Worm (Caenorhabditis elegans) whole organism, midembryonic: ENCODE data around the gene F30B5.11.

Experiments used
- T22C8.4 ChIP-seq: fragments of 200-800 bp; sonication (Bioruptor generic); IDR thresholded peaks from 2 replicates; pipeline ENCODE4 v1.3.6; 2022; ENCODE audit warnings: missing genetic modification characterization, missing compliant biosample characterization
- cog-1 ChIP-seq: sonication (generic microtip); optimal IDR thresholded peaks from 2 replicates; lab custom pipeline; 2016; ENCODE audit warnings: missing genetic modification characterization, missing compliant biosample characterization
- flt-1 ChIP-seq: fragments of 200-800 bp; sonication (Bioruptor generic); IDR thresholded peaks from 2 replicates; pipeline ENCODE4 v1.3.6; 2022; ENCODE audit warnings: missing genetic modification characterization, missing compliant biosample characterization
- klf-2 ChIP-seq: fragments of 200-800 bp; sonication (Bioruptor generic); conservative IDR thresholded peaks from 2 replicates; pipeline ENCODE4 v1.3.6; 2022; ENCODE audit warnings: missing genetic modification reagents, missing genetic modification characterization, missing compliant biosample characterization
- med-1 ChIP-seq: sonication (generic microtip); optimal IDR thresholded peaks from 2 replicates; lab custom pipeline; 2017; ENCODE audit warnings: missing genetic modification characterization, mild to moderate bottlenecking, missing compliant biosample characterization, antibody characterized with exemption, missing genetic modification reagents; ENCODE audit not compliant: insufficient read depth
- ref-1 ChIP-seq: fragments of 200-800 bp; sonication (Bioruptor generic); conservative IDR thresholded peaks from 2 replicates; pipeline ENCODE4 v1.3.6; 2022; ENCODE audit warnings: missing genetic modification reagents, missing genetic modification characterization, missing compliant biosample characterization
- tab-1 ChIP-seq: fragments of 200-800 bp; sonication (Bioruptor generic); IDR thresholded peaks from 2 replicates; pipeline ENCODE4 v1.3.6; 2022; ENCODE audit warnings: missing genetic modification characterization, missing compliant biosample characterization
- ztf-23 ChIP-seq: fragments of 200-800 bp; sonication (Bioruptor generic); IDR thresholded peaks from 2 replicates; pipeline ENCODE4 v1.3.6; 2022; ENCODE audit warnings: missing genetic modification reagents, missing genetic modification characterization, missing compliant biosample characterization
- ztf-29 ChIP-seq: fragments of 200-800 bp; sonication (Bioruptor generic); IDR thresholded peaks from 2 replicates; pipeline ENCODE4 v1.3.6; 2022; ENCODE audit warnings: missing genetic modification reagents, missing genetic modification characterization, missing compliant biosample characterization

DNA sequence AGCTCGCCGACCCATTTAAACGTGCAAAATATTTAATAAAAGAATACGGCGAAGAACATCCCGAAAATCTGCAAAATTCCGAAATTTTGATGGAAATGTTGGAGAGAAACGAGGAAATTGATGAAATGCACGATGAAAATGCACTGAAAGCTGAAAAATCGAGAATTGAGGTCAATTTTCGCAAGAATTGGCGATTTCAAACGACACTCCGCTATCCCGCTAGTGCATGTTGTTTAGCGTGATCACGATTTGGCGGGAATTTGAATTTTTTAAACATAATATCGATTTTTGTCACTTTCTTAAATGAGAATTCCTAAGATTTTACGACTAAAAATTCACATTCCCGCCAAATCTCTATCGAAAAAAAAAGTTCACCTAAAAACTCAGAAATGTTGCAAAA, 42.3 kb downstream of the F30B5.11 start:
- TF ChIP-seq ztf-23 (no peak), med-1 (GFP tag; lab: Kevin White, UChicago) (no peak), flt-1 (GFP tag; lab: Robert Waterston, UW) (no peak), klf-2 (GFP tag; lab: Robert Waterston, UW) (no peak), ztf-29 (GFP tag; lab: Robert Waterston, UW) (no peak), ref-1 (GFP tag; lab: Robert Waterston, UW) (no peak), cog-1 (tag; lab: Kevin White, UChicago) (no peak), T22C8.4 (GFP tag; lab: Robert Waterston, UW) (no peak), tab-1 (GFP tag; lab: Robert Waterston, UW) (no peak)
